Worm (Caenorhabditis elegans) whole organism, mixed stage, embryonic: Measurements from ENCODE around the gene F21D9.8.

Source experiments
- M03D4.4 ChIP-seq: sonication (generic microtip); optimal IDR thresholded peaks from 2 replicates; lab custom pipeline; 2017; ENCODE audit warnings: mild to moderate bottlenecking, missing genetic modification characterization, missing compliant biosample characterization
- blmp-1 ChIP-seq: fragments of 150-350 bp; optimal IDR thresholded peaks from 2 replicates; lab custom pipeline; 2014; ENCODE audit warnings: missing biosample characterization, missing genetic modification characterization
- ceh-39 ChIP-seq: fragments of 150-350 bp; optimal IDR thresholded peaks from 2 replicates; lab custom pipeline; 2014; ENCODE audit warnings: missing biosample characterization, missing genetic modification characterization
- ceh-43 ChIP-seq: fragments of 200-800 bp; sonication (Bioruptor generic); optimal IDR thresholded peaks from 2 replicates; lab custom pipeline; 2018; ENCODE audit warnings: mild to moderate bottlenecking, missing genetic modification characterization, moderate library complexity, missing compliant biosample characterization
- ceh-83 ChIP-seq: fragments of 200-800 bp; sonication (Bioruptor generic); optimal IDR thresholded peaks from 2 replicates; lab custom pipeline; 2018; ENCODE audit warnings: mild to moderate bottlenecking, missing genetic modification characterization, missing compliant biosample characterization
- cnd-1 ChIP-seq: fragments of 200-800 bp; sonication (Bioruptor generic); optimal IDR thresholded peaks from 2 replicates; lab custom pipeline; 2018; ENCODE audit warnings: mild to moderate bottlenecking, missing genetic modification characterization, missing compliant biosample characterization
- drap-1 ChIP-seq: fragments of 200-800 bp; sonication (Bioruptor generic); optimal IDR thresholded peaks from 3 replicates; lab custom pipeline; 2018; ENCODE audit warnings: mild to moderate bottlenecking, missing genetic modification characterization, missing compliant biosample characterization
- elt-1 ChIP-seq: sonication (generic microtip); optimal IDR thresholded peaks from 2 replicates; lab custom pipeline; 2017; ENCODE audit warnings: missing genetic modification characterization, mild to moderate bottlenecking, missing compliant biosample characterization, antibody characterized with exemption, moderate library complexity, borderline replicate concordance; ENCODE audit not compliant: insufficient read depth
- elt-3 ChIP-seq: fragments of 150-350 bp; optimal IDR thresholded peaks from 2 replicates; lab custom pipeline; 2014; ENCODE audit warnings: missing biosample characterization, missing genetic modification characterization
- flh-1 ChIP-seq: fragments of 200-800 bp; sonication (Bioruptor generic); optimal IDR thresholded peaks from 2 replicates; lab custom pipeline; 2018; ENCODE audit warnings: mild to moderate bottlenecking, missing genetic modification characterization, moderate library complexity, missing compliant biosample characterization
- hlh-1 ChIP-seq: fragments of 150-350 bp; optimal IDR thresholded peaks from 2 replicates; lab custom pipeline; 2014; ENCODE audit warnings: missing biosample characterization, missing genetic modification reagents, missing genetic modification characterization
- lin-13 ChIP-seq: fragments of 150-350 bp; optimal IDR thresholded peaks from 2 replicates; lab custom pipeline; 2014; ENCODE audit warnings: missing biosample characterization, missing genetic modification characterization
- lin-32 ChIP-seq: fragments of 200-800 bp; sonication (Bioruptor generic); optimal IDR thresholded peaks from 2 replicates; lab custom pipeline; 2018; ENCODE audit warnings: mild to moderate bottlenecking, missing genetic modification characterization, missing compliant biosample characterization
- lsy-2 ChIP-seq: fragments of 150-350 bp; optimal IDR thresholded peaks from 2 replicates; lab custom pipeline; 2014; ENCODE audit warnings: missing biosample characterization, missing genetic modification characterization
- mep-1 ChIP-seq: fragments of 150-350 bp; optimal IDR thresholded peaks from 2 replicates; lab custom pipeline; 2017; ENCODE audit warnings: missing biosample characterization, missing genetic modification reagents, missing genetic modification characterization, inconsistent platforms
- nhr-12 ChIP-seq: fragments of 150-350 bp; optimal IDR thresholded peaks from 2 replicates; lab custom pipeline; 2014; ENCODE audit warnings: missing biosample characterization, missing genetic modification characterization
- nhr-237 ChIP-seq: fragments of 150-350 bp; optimal IDR thresholded peaks from 2 replicates; lab custom pipeline; 2014; ENCODE audit warnings: missing biosample characterization, missing genetic modification characterization
- nhr-28 ChIP-seq: fragments of 150-350 bp; optimal IDR thresholded peaks from 2 replicates; lab custom pipeline; 2014; ENCODE audit warnings: missing biosample characterization, missing genetic modification characterization
- nhr-76 ChIP-seq: sonication (generic microtip); optimal IDR thresholded peaks from 2 replicates; lab custom pipeline; 2017; ENCODE audit warnings: missing biosample characterization, missing genetic modification characterization
- sem-2 ChIP-seq: fragments of 200-800 bp; sonication (Bioruptor generic); optimal IDR thresholded peaks from 2 replicates; lab custom pipeline; 2018; ENCODE audit warnings: mild to moderate bottlenecking, missing genetic modification characterization, missing compliant biosample characterization
- snpc-4 ChIP-seq: fragments of 150-350 bp; optimal IDR thresholded peaks from 2 replicates; lab custom pipeline; 2014; ENCODE audit warnings: missing biosample characterization, missing genetic modification characterization
- sptf-1 ChIP-seq: sonication (generic microtip); optimal IDR thresholded peaks from 2 replicates; lab custom pipeline; 2017; ENCODE audit warnings: mild to moderate bottlenecking, missing genetic modification characterization, moderate library complexity, missing compliant biosample characterization
- unc-120 ChIP-seq: sonication (generic microtip); optimal IDR thresholded peaks from 2 replicates; lab custom pipeline; 2017; ENCODE audit warnings: missing genetic modification characterization, missing compliant biosample characterization; ENCODE audit not compliant: poor library complexity, severe bottlenecking
- unc-39 ChIP-seq: fragments of 150-350 bp; optimal IDR thresholded peaks from 2 replicates; lab custom pipeline; 2014; ENCODE audit warnings: missing biosample characterization, missing genetic modification characterization
- unc-62 ChIP-seq: fragments of 150-350 bp; optimal IDR thresholded peaks from 2 replicates; lab custom pipeline; 2014; ENCODE audit warnings: missing biosample characterization, missing genetic modification reagents, missing genetic modification characterization
- zip-8 ChIP-seq: fragments of 150-350 bp; optimal IDR thresholded peaks from 2 replicates; lab custom pipeline; 2014; ENCODE audit warnings: missing biosample characterization, missing genetic modification characterization

F21D9.8 gene

ce11 chrV:19306906-19307305, 27.1 kb upstream of the F21D9.8 start, which contains the start of gene F55C9.15:
F55C9.15 (minus strand) TSS chrV:19307006.
- TF ChIP-seq nhr-28 (no peak), unc-39 (no peak), elt-1 (tag; lab: Kevin White, UChicago) (no peak), ceh-43 (GFP tag; lab: Kevin White, UChicago) (no peak), ceh-83 (no peak), M03D4.4 (no peak), hlh-1 (no peak), elt-3 (tag; lab: Kevin White, UChicago) (no peak)

ce11 chrV:19303589-19304174, 23.9 kb upstream of the F21D9.8 start, which contains the start of the genes fbxb-63 and fbxb-61:
fbxb-63 (minus strand) TSS chrV:19303730.
fbxb-61 (plus strand) TSS chrV:19304124.
- TF ChIP-seq unc-62 (GFP tag; lab: Kevin White, UChicago) (no peak), ceh-39 (tag; lab: Kevin White, UChicago) (peak; percentile 53)

ce11 chrV:19301934-19302333, 22.1 kb upstream of the F21D9.8 start, which contains the start of gene fbxb-62:
fbxb-62 (minus strand) TSS chrV:19302034.
- peak; percentile 11 for TF ChIP-seq zip-8 (tag; lab: Kevin White, UChicago)
- TF ChIP-seq nhr-237 = no peak

- TF ChIP-seq drap-1 (no peak), lin-13 (tag; lab: Kevin White, UChicago) (no peak), mep-1 (tag; lab: Kevin White, UChicago) (no peak), elt-1 (tag; lab: Kevin White, UChicago) (no peak)
Observed at ce11 chrV:19299262-19299661, 19.5 kb upstream of the F21D9.8 start, which contains the start of gene F55C9.14. F55C9.14 (plus strand) TSS chrV:19299562.

- no peak for TF ChIP-seq snpc-4 (tag; lab: Kevin White, UChicago)
- no peak for TF ChIP-seq nhr-76 (tag; lab: Kevin White, UChicago)
- TF ChIP-seq sptf-1 (tag; lab: Kevin White, UChicago) = no peak
- no peak for TF ChIP-seq unc-39
- TF ChIP-seq cnd-1 = no peak
- TF ChIP-seq flh-1 (GFP tag; lab: Kevin White, UChicago) = no peak
- no peak for TF ChIP-seq sem-2 (GFP tag; lab: Kevin White, UChicago)
- no peak for TF ChIP-seq mep-1 (tag; lab: Kevin White, UChicago)
Observed at ce11 chrV:19297510-19297909, 17.7 kb upstream of the F21D9.8 start, which contains the start of gene fbxb-60. fbxb-60 (plus strand) TSS chrV:19297810.

ce11 chrV:19296723-19297122, 16.9 kb upstream of the F21D9.8 start, which contains the start of gene F55C9.6:
F55C9.6 (minus strand) TSS chrV:19296823.
- TF ChIP-seq snpc-4 (tag; lab: Kevin White, UChicago) (no peak), hlh-1 (no peak), blmp-1 (tag; lab: Kevin White, UChicago) (no peak), ceh-83 (no peak), nhr-12 (tag; lab: Kevin White, UChicago) (no peak)

ce11 chrV:19293025-19293424, 13.2 kb upstream of the F21D9.8 start, which contains the start of gene F55C9.5:
F55C9.5 (minus strand) TSS chrV:19293125.
- TF ChIP-seq lsy-2 (no peak), ceh-43 (GFP tag; lab: Kevin White, UChicago) (no peak), nhr-237 (no peak), sem-2 (GFP tag; lab: Kevin White, UChicago) (no peak), unc-62 (GFP tag; lab: Kevin White, UChicago) (no peak), drap-1 (no peak), mep-1 (tag; lab: Kevin White, UChicago) (no peak), snpc-4 (tag; lab: Kevin White, UChicago) (no peak), elt-1 (tag; lab: Kevin White, UChicago) (no peak), zip-8 (tag; lab: Kevin White, UChicago) (no peak), nhr-28 (no peak), elt-3 (tag; lab: Kevin White, UChicago) (no peak), M03D4.4 (no peak), cnd-1 (no peak), ceh-39 (tag; lab: Kevin White, UChicago) (no peak), unc-39 (no peak), hlh-1 (no peak), lin-32 (GFP tag; lab: Kevin White, UChicago) (no peak), unc-120 (tag; lab: Kevin White, UChicago) (no peak)
- TF ChIP-seq, all 35 proteins: peak for 0
